Fruit fly (Drosophila melanogaster) S2 (cell line): Measurements from ENCODE around the gene Kmn1.
"Not testable (repeated sequence)": the region's sequence is repeated elsewhere in the genome, so short reads cannot be mapped to it uniquely, and the experiment has no call there.

Experiments used
- CG8478 ChIP-seq: fragments of >200 bp; optimal IDR thresholded peaks from 2 replicates; lab custom pipeline; 2018
- CTCF ChIP-seq, 2 experiments: fragments of >200 bp; optimal IDR thresholded peaks; 2 replicates each; lab custom pipeline; 2018

The Kmn1 gene

DNA sequence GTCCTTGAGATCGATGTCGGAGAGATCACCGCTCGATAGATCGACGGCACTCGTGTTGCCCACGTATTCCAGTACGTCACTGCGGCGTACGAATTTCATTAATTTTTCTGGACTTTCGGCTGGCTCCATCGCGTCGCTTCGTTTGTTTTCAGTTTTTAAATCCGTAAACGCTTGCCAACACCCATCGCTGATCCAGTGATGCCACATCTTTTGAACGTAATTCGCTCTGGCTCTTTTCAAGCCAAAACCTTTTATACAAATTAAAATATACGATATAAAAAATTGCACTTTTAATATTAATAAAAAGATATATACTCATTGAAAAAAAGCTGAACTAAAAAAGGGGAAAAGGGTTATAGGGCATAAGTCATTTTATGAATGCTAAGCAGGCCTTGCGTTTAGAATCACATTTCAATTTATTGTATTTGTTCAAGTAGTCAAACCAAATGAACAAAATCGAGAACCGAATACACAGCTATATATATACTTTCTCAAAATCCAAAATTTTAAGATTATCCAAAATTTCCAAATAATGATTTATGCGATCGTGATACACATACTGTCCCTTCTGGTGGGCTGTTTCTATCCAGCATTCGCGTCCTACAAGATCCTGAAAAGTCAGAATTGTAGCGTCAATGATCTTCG, at the start of gene Kmn1, which contains the start of gene Reepl1:
TSS of gene Kmn1 (minus strand) at position 173 of the 645 bp plus-strand sequence.
TSS of gene Reepl1 (plus strand) at position 438 of the 645 bp plus-strand sequence.
- no peak for TF ChIP-seq CTCF (optimal IDR thresholded peaks at IDR 0.05; lab: Kevin White, UChicago)
- no peak for TF ChIP-seq CG8478 (lab: Kevin White, UChicago)

DNA sequence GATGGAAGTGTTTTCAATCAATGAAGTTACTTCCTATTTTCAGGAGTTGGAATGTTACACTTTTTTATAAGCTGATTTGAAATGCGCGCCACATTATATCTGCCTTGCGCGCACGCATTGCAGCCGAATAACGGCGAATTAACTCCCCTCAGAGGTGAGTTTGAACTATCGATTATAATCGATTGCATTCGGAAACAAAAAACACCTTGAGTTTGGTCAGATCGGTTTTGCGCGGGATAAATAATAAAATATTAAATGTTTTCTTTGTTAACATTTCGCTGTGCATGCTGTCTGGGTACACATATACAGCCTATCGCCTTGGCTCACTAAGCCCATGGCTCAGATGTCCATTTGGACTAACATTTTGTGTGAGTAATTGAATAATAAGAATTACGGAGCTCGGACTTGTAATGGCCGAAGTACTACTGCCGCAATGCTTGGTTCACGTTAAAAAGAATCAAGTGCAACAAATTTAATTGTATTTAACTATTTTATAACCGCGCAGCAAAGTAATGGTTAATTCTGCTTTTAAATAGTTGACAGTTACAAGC, 49.1 kb upstream of the Kmn1 start:
- TF ChIP-seq CTCF (optimal IDR thresholded peaks at IDR 0.05; lab: Kevin White, UChicago): no peak
- no peak for TF ChIP-seq CG8478 (lab: Kevin White, UChicago)

DNA sequence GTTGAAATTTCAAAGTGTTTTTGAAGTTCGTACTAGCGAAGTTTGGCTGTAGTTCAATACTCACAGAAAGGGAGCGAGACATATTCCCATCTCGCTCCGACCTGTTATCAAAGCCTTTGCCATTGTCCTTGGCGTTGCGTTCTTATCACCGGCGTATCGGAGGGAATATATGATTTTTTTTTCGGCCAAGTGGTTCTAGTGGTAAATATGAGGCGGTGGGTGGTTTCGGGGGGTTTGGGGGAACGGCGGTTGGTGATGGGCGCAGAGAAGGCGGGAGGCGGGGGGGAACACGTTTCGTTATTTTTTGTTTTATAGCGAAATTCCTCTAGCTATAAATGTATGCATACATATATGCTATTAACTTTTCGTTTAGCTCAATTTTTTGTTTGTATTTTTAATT, 48.3 kb upstream of the Kmn1 start:
- TF ChIP-seq CTCF (optimal IDR thresholded peaks at IDR 0.05; lab: Kevin White, UChicago) (no peak), CG8478 (lab: Kevin White, UChicago) (no peak)

DNA sequence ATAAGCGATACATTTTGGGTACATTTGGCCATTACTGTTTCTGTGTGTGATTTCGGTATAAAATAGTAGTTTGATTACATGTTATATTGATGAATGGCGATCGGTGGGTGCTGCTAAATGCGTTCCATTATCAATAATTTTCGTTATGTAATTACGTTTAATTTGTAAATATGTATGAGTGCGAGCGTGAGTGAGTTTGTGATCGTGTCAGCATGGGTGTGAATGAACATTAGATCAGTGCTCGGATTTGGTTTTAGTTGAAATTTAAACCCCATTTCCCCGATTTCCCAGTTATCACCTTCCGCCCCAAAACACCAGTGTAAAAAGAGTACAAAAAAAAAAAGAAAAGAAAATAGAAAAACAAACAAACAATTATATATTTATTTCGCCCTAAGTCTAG, 47.4 kb upstream of the Kmn1 start:
- TF ChIP-seq CTCF (optimal IDR thresholded peaks at IDR 0.05; lab: Kevin White, UChicago) (no peak), CG8478 (lab: Kevin White, UChicago) (no peak)

DNA sequence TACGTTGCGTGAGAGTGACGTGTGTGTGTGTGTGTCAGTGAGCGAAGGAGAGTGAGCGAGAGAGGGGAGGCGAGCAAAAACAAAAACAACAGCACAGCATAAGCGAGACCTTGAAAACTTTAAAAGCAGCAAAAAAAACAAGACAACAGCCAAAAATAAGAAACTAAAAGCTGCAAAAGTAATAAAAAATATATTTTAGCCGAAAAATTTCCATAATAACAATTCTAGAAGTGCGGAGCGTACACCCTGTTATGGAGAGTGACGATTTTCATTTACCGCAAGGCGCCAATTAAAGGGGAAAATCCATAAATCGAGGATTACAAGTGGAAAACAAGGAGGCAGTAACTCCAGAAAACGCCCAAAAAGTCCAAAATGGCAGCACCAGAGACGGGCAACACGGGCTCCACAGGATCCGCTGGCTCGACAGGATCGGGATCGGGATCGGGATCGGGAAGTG, 44.3 kb upstream of the Kmn1 start:
- TF ChIP-seq CTCF (optimal IDR thresholded peaks at IDR 0.05; lab: Kevin White, UChicago) (no peak), CG8478 (lab: Kevin White, UChicago) (no peak)

DNA sequence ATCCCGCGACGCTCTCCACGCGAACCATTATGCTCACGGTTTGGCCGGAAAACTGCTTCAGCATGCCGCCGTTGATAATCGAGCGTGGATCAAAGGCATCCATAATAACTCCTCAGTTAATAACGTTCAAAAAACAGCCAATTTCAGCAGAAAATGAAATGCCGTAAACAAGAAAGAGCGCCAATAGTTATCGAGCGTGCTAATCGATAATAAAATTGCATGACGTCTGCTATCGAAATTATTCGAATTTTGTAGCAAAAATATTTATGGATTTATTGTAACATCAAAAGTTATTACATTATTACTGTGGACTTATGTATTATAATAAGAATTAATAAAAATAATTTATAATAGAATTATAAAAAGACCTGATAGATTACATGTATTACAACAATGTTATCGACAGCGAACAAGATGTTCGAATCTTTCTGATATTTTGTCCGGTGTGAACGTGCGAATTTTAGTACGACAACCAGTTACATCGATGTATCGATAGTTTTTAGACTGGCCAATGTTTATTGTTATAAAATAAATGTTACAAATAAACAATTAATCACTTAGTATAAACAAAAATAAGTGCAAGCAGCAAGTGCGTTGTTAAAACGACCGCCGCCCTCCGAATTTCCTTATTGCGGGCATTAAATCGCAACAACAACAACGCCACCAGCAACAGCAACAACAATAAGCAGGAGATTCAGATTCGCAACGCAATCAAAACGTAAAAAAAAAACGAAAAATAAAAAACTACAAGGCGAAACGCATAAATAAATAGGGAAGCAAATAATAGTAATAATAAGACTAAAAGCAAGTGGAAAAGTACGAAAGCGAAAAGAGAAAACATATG, 43.6 kb upstream of the Kmn1 start, which contains the start of the genes RPA3 and Met:
TSS of gene RPA3 (minus strand) at position 189 of the 844 bp plus-strand sequence.
TSS of gene Met (plus strand) at position 473 of the 844 bp plus-strand sequence.
- no peak for TF ChIP-seq CTCF (optimal IDR thresholded peaks at IDR 0.05; lab: Kevin White, UChicago)
- no peak for TF ChIP-seq CG8478 (lab: Kevin White, UChicago)

DNA sequence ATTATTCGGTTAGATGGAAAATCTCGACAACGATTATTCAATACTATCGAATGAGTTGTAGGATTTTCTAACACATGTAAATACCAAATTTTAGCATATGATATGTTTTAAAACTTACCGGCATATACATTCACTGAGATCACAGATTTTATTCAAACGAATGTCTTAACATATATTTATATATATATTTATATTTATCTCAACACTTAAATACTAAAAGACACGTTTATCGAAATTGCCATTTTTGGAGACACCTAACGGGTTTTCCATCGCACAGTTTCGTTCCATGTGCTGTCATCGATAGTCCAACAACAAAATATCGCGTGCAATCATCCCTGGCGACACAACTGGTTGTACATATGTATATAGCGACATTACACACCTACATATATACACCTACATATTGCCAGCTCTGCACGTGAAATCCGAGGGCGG, 39.4 kb upstream of the Kmn1 start, which contains the start of the genes CG2247 and CG1703:
TSS of gene CG2247 (minus strand) at position 8 of the 435 bp plus-strand sequence.
TSS of gene CG1703 (plus strand) at position 283 of the 435 bp plus-strand sequence.
- TF ChIP-seq CTCF (optimal IDR thresholded peaks at IDR 0.05; lab: Kevin White, UChicago): no peak
- TF ChIP-seq CG8478 (lab: Kevin White, UChicago): no peak

DNA sequence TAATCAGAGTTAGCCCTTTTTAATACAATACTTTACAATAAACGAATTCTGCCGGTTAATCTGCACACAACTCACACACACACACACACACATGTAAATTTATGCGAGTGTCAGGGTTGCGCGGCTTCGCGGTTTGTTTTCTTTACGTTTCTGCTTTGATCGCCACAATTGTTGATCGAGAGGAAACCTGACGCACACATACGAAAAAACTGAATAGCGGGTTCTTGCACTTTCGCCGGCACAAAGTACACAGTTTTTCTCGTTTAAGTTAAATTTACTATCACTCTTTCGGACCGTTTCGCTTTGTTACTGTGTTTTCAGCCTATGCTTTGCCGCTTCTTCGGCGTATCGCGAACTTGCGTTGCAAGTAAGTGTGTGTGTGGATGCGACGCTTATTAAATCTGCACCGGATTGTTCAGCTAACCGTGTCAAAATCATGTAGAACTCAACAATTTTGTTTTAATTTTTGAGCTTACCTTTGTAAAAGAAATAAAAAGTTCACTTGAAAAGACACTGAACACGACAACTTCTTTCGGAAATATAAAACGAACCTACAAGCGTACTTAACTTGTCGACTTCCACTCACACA, 38.9 kb upstream of the Kmn1 start:
- no peak for TF ChIP-seq CG8478 (lab: Kevin White, UChicago)
- TF ChIP-seq CTCF (optimal IDR thresholded peaks at IDR 0.05; lab: Kevin White, UChicago): no peak

DNA sequence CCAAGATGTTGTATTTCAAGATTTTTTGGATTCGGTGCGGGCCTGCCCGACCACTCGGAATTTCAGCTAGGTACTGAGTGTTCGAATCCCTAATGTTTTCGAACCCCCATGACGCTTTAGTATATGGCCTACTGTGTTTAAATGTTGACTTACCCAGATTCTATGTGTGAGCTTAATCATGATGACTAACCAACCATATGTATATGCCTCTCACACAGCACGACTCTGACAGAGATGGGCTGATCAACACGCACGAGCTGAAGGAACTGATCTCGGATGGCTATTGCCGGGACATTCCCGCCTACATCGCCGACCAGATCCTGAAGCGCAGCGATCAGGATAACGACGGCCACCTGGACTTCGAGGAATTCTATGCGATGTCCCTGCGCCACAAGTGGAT, 31.9 kb upstream of the Kmn1 start, which contains the start of gene CG2533:
TSS of gene CG2533 (minus strand) at position 101 of the 400 bp plus-strand sequence.
- no peak for TF ChIP-seq CTCF (optimal IDR thresholded peaks at IDR 0.05; lab: Kevin White, UChicago)
- TF ChIP-seq CG8478 (lab: Kevin White, UChicago): no peak

DNA sequence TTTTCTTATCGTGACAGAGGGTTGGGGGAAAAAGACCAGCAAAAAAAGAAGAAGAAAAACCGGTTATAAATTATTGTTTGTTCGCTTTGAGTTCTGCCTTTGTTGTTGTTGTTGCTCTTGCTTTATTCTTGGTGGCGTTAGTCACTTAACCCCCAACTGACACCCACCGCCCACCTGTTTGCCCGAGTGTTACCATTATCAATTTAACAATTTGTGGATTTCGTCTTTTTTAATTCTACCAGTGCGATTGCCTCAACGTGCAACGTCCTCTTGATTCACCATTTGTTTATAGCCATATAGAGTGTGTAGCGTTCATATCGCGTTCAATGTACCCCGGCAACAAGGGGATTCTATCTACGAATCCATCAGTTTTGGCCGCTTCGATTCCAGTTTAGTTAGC, 29.2 kb upstream of the Kmn1 start:
- TF ChIP-seq CG8478 (lab: Kevin White, UChicago) (no peak), CTCF (optimal IDR thresholded peaks at IDR 0.05; lab: Kevin White, UChicago) (no peak)

DNA sequence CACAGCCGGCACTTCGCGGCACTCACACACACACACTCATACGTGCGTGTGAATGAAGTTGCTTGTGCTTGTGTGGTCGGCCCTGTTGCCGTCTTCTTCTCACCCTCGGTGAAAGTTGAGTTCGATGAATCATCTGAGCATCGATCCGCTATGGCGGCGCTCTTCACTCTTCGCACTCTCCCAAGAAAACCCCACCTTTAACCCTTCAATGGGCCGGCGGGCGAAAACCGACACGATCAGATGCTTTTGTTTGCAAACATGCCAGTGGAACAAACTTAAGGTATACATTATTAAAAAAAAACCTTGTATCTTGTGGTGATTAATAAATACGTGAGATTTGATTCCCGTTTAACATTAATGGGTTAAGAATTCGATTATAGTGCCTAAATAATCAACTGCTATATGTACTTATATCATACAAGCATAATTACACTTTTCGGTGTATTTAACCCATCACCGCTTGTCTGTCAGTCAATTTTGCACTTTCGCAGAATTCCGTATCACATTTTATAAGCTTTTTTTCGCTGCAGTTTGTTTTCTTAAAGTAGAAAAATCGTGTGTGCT, 28.6 kb upstream of the Kmn1 start:
- TF ChIP-seq CTCF (optimal IDR thresholded peaks at IDR 0.05; lab: Kevin White, UChicago) (no peak), CG8478 (lab: Kevin White, UChicago) (no peak)

DNA sequence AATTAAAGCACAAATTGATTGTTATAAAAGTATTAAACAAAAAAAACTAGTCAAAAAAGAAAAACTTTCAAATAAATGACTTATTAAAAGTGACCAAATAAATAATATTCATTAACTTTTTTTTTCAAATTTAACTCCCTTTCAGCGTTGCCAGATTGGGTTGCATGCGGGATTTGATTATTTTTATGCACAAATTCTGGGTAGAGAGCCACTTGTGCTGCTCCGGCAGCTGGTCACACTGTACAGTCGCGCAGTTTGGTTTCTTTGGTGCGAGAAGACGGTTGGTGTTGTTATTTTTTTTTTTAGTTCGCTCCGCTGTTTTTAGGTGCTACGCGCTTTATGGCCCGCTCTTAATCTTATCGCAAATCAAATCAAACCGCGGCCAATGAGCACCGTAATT, 27.3 kb upstream of the Kmn1 start, which contains the start of gene rho-4:
TSS of gene rho-4 (plus strand) at position 250 of the 400 bp plus-strand sequence.
- not testable (repeated sequence) for TF ChIP-seq CTCF (optimal IDR thresholded peaks at IDR 0.05; lab: Kevin White, UChicago); CG8478 (lab: Kevin White, UChicago)

DNA sequence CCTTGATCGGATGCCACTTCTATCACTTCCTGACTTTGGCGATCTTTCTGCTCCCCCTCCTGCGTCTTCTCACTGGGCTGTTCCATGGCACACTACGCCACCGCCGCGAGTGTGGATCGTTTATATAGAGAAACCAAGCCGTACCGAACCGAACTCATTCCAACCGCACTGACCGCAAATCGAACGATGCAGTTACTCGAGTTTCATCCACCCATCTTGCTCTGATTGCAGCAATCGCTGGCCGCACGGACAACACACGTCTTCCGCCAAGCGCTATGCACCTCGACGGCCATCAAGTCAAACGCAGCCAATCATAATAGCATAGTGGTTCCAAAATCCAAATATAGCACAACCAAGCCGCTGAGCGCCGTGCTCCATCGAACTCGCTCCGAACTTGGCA, 11.8 kb upstream of the Kmn1 start, which contains the start of gene pkm:
TSS of gene pkm (minus strand) at position 101 of the 400 bp plus-strand sequence.
- TF ChIP-seq CG8478 (lab: Kevin White, UChicago) (no peak), CTCF (optimal IDR thresholded peaks at IDR 0.05; lab: Kevin White, UChicago) (no peak)
